Fruit fly (Drosophila melanogaster) whole organism, wandering third instar larva: ENCODE measurements around the gene Gs2.

Experiments used
- Abd-B ChIP-seq: fragments of >200 bp; optimal IDR thresholded peaks from 2 replicates; lab custom pipeline; 2017; ENCODE audit warnings: missing biosample characterization, missing genetic modification characterization
- CG32264 ChIP-seq: fragments of 200-800 bp; sonication (Bioruptor generic); optimal IDR thresholded peaks from 2 replicates; lab custom pipeline; 2016; ENCODE audit warnings: missing biosample characterization, missing genetic modification characterization
- CG9705 ChIP-seq: fragments of 200-800 bp; sonication (Bioruptor generic); optimal IDR thresholded peaks from 2 replicates; lab custom pipeline; 2018; ENCODE audit warnings: missing biosample characterization, mild to moderate bottlenecking, missing genetic modification characterization
- CrebA ChIP-seq: fragments of 200-800 bp; sonication (Bioruptor generic); optimal IDR thresholded peaks from 2 replicates; lab custom pipeline; 2016; ENCODE audit warnings: missing biosample characterization, mild to moderate bottlenecking, missing genetic modification characterization, borderline replicate concordance
- Dfd ChIP-seq: fragments of >200 bp; optimal IDR thresholded peaks from 2 replicates; lab custom pipeline; 2017; ENCODE audit warnings: missing biosample characterization, missing genetic modification characterization
- Dif ChIP-seq: fragments of 200-275, 200-300 bp; sonication (Bioruptor generic); optimal IDR thresholded peaks from 2 replicates; lab custom pipeline; 2018; ENCODE audit warnings: missing biosample characterization, missing genetic modification characterization; ENCODE audit not compliant: partially characterized antibody
- GATAd ChIP-seq: sonication (Bioruptor generic); optimal IDR thresholded peaks from 2 replicates; lab custom pipeline; 2016; ENCODE audit warnings: missing biosample characterization, missing genetic modification characterization
- HLH106 ChIP-seq: fragments of 200-800 bp; optimal IDR thresholded peaks from 3 replicates; lab custom pipeline; 2019; ENCODE audit warnings: missing biosample characterization, mild to moderate bottlenecking, missing genetic modification characterization, moderate library complexity
- Hnf4 ChIP-seq: fragments of 200-800 bp; sonication (Bioruptor generic); optimal IDR thresholded peaks from 2 replicates; lab custom pipeline; 2016; ENCODE audit warnings: missing biosample characterization, mild to moderate bottlenecking, missing genetic modification characterization
- Hr78 ChIP-seq: fragments of >200 bp; optimal IDR thresholded peaks from 2 replicates; lab custom pipeline; 2017; ENCODE audit warnings: missing biosample characterization, missing genetic modification characterization
- Hr83 ChIP-seq: fragments of 200-300 bp; sonication (Bioruptor generic); optimal IDR thresholded peaks from 2 replicates; lab custom pipeline; 2016; ENCODE audit warnings: missing biosample characterization, mild to moderate bottlenecking, missing genetic modification characterization, moderate library complexity; ENCODE audit not compliant: poor library complexity, severe bottlenecking
- Jra ChIP-seq: sonication (Bioruptor generic); optimal IDR thresholded peaks from 2 replicates; lab custom pipeline; 2016; ENCODE audit warnings: missing biosample characterization, missing genetic modification characterization
- Mio ChIP-seq: sonication (Bioruptor generic); optimal IDR thresholded peaks from 2 replicates; lab custom pipeline; 2016; ENCODE audit warnings: missing biosample characterization, missing genetic modification characterization
- Myc ChIP-seq: fragments of >200 bp; optimal IDR thresholded peaks from 2 replicates; lab custom pipeline; 2017
- N ChIP-seq: fragments of >200 bp; optimal IDR thresholded peaks from 2 replicates; lab custom pipeline; 2018; ENCODE audit warnings: missing biosample characterization, missing external identifiers, missing genetic modification characterization
- OdsH ChIP-seq: fragments of 200-800 bp; sonication (Bioruptor generic); optimal IDR thresholded peaks from 2 replicates; lab custom pipeline; 2016; ENCODE audit warnings: missing biosample characterization, mild to moderate bottlenecking, missing genetic modification characterization
- Rel ChIP-seq, 2 experiments: fragments of 200-800 bp; sonication (Bioruptor generic) in 1 of 2; optimal IDR thresholded peaks; 2 replicates in 1 of 2; 3 replicates in 1 of 2; lab custom pipeline; 2016 to 2019; ENCODE audit warnings: mild to moderate bottlenecking in 2 of 2, missing biosample characterization in 2 of 2, missing genetic modification characterization in 2 of 2, moderate library complexity in 1 of 2
- Sp1 ChIP-seq: fragments of 200-800 bp; sonication (Bioruptor generic); optimal IDR thresholded peaks from 3 replicates; lab custom pipeline; 2019; ENCODE audit warnings: missing biosample characterization, mild to moderate bottlenecking, missing genetic modification characterization, moderate library complexity
- Vsx2 ChIP-seq: fragments of 200-300, 225-300 bp; sonication (Bioruptor generic); optimal IDR thresholded peaks from 2 replicates; lab custom pipeline; 2018; ENCODE audit warnings: missing biosample characterization, missing genetic modification characterization; ENCODE audit not compliant: partially characterized antibody
- br ChIP-seq: fragments of 200-800 bp; sonication (Bioruptor generic); optimal IDR thresholded peaks from 2 replicates; lab custom pipeline; 2016; ENCODE audit warnings: missing biosample characterization, missing genetic modification characterization
- brk ChIP-seq: fragments of 200-800 bp; sonication (Bioruptor generic); optimal IDR thresholded peaks from 2 replicates; lab custom pipeline; 2016; ENCODE audit warnings: missing biosample characterization, mild to moderate bottlenecking, missing genetic modification characterization
- dl ChIP-seq, 2 experiments: fragments of 175-275, 200-275 bp in 1 of 2; fragments of 200-275 bp in 1 of 2; sonication (Bioruptor generic); optimal IDR thresholded peaks; lab custom pipeline; 2018; ENCODE audit warnings: mild to moderate bottlenecking in 2 of 2, missing biosample characterization in 2 of 2, missing genetic modification characterization in 2 of 2, moderate library complexity in 2 of 2; ENCODE audit not compliant: partially characterized antibody in 2 of 2, insufficient read depth in 1 of 2
- dmrt93B ChIP-seq: fragments of 200-800 bp; sonication (Bioruptor generic); optimal IDR thresholded peaks from 2 replicates; lab custom pipeline; 2018; ENCODE audit warnings: missing biosample characterization, mild to moderate bottlenecking, missing genetic modification characterization
- dsf ChIP-seq: sonication (Bioruptor generic); optimal IDR thresholded peaks from 2 replicates; lab custom pipeline; 2016; ENCODE audit warnings: missing biosample characterization, missing genetic modification characterization, borderline replicate concordance
- ey ChIP-seq: fragments of 200-800 bp; sonication (Bioruptor generic); optimal IDR thresholded peaks from 2 replicates; lab custom pipeline; 2016; ENCODE audit warnings: missing biosample characterization, missing genetic modification characterization
- foxo ChIP-seq, 2 experiments: fragments of 200-800 bp; sonication (Bioruptor generic); optimal IDR thresholded peaks; 2 replicates in 1 of 2; 3 replicates in 1 of 2; lab custom pipeline; 2016 to 2017; ENCODE audit warnings: missing biosample characterization in 2 of 2, missing genetic modification characterization in 2 of 2
- fru ChIP-seq: fragments of 200-800 bp; sonication (Bioruptor generic); optimal IDR thresholded peaks from 3 replicates; lab custom pipeline; 2016; ENCODE audit warnings: missing biosample characterization, mild to moderate bottlenecking, missing genetic modification characterization
- h ChIP-seq: fragments of 200-800 bp; sonication (Bioruptor generic); optimal IDR thresholded peaks from 3 replicates; lab custom pipeline; 2016; ENCODE audit warnings: missing biosample characterization, mild to moderate bottlenecking, missing genetic modification characterization
- jim ChIP-seq: fragments of 175-275, 200-325 bp; sonication (Bioruptor generic); optimal IDR thresholded peaks from 2 replicates; lab custom pipeline; 2016; ENCODE audit warnings: missing biosample characterization, mild to moderate bottlenecking, missing genetic modification characterization
- lola ChIP-seq: fragments of >200 bp; optimal IDR thresholded peaks from 2 replicates; lab custom pipeline; 2017; ENCODE audit warnings: missing biosample characterization, missing genetic modification characterization
- pan ChIP-seq: fragments of >200 bp; optimal IDR thresholded peaks from 2 replicates; lab custom pipeline; 2017
- psq ChIP-seq: fragments of 200-800 bp; sonication (Bioruptor generic); optimal IDR thresholded peaks from 3 replicates; lab custom pipeline; 2017; ENCODE audit warnings: missing biosample characterization, mild to moderate bottlenecking, missing genetic modification characterization, moderate library complexity
- rgr ChIP-seq: fragments of 200-800 bp; sonication (Bioruptor generic); optimal IDR thresholded peaks from 3 replicates; lab custom pipeline; 2016; ENCODE audit warnings: missing biosample characterization, mild to moderate bottlenecking, missing genetic modification characterization
- sage ChIP-seq: fragments of 200-800 bp; sonication (Bioruptor generic); optimal IDR thresholded peaks from 2 replicates; lab custom pipeline; 2016; ENCODE audit warnings: missing biosample characterization, mild to moderate bottlenecking, missing genetic modification characterization
- sv ChIP-seq: fragments of 200-800 bp; sonication (Bioruptor generic); optimal IDR thresholded peaks from 3 replicates; lab custom pipeline; 2016; ENCODE audit warnings: missing biosample characterization, missing genetic modification characterization
- tai ChIP-seq: sonication (Bioruptor generic); optimal IDR thresholded peaks from 2 replicates; lab custom pipeline; 2016; ENCODE audit warnings: missing biosample characterization, missing genetic modification characterization
- usp ChIP-seq: fragments of >200 bp; optimal IDR thresholded peaks from 2 replicates; lab custom pipeline; 2017; ENCODE audit warnings: missing biosample characterization, missing genetic modification characterization
- woc ChIP-seq: sonication (Bioruptor generic); optimal IDR thresholded peaks from 2 replicates; lab custom pipeline; 2016; ENCODE audit warnings: missing biosample characterization, mild to moderate bottlenecking, missing genetic modification characterization

Gene Gs2

DNA sequence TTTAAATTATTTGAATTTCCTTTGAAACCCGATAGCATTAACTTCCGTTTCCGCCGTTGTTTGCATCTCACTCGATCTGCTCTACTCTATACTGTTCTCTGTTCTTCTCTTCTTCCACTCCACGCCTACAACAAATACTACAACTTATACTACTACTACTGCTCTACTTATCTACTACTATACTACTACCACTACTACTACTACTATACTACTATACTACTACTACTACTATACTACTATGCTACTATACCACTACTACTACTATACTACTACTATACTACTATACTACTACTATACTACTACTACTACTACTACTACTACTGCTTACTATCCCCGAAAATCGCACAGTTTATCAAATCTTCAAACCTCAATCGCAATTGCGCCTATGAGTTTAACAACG, 40.0 kb upstream of the Gs2 start:
- TF ChIP-seq Rel (GFP tag; optimal IDR thresholded peaks at IDR 0.05; lab: Kevin White, UChicago): no peak
- no peak for TF ChIP-seq Rel (tag; optimal IDR thresholded peaks at IDR 0.05; lab: Kevin White, UChicago)
- TF ChIP-seq HLH106 (tag; lab: Kevin White, UChicago): no peak
- no peak for TF ChIP-seq dsf
- TF ChIP-seq brk (GFP tag; lab: Kevin White, UChicago): no peak
- no peak for TF ChIP-seq CG32264
- TF ChIP-seq Dif: no peak
- TF ChIP-seq dl (GFP tag; optimal IDR thresholded peaks at IDR 0.05; lab: Kevin White, UChicago; ENCODE audit: insufficient read depth in 1 of 2, partially characterized antibody in 2 of 2): no peak
- TF ChIP-seq pan: no peak
- TF ChIP-seq Jra (GFP tag; lab: Kevin White, UChicago): no peak
- TF ChIP-seq Mio (GFP tag; lab: Kevin White, UChicago): no peak
- no peak for TF ChIP-seq br
- no peak for TF ChIP-seq jim (GFP tag; lab: Kevin White, UChicago)
- TF ChIP-seq fru (GFP tag; lab: Kevin White, UChicago): no peak
- TF ChIP-seq OdsH (GFP tag; lab: Kevin White, UChicago): no peak
- no peak for TF ChIP-seq N (GFP tag; lab: Kevin White, UChicago)
- TF ChIP-seq usp: no peak

DNA sequence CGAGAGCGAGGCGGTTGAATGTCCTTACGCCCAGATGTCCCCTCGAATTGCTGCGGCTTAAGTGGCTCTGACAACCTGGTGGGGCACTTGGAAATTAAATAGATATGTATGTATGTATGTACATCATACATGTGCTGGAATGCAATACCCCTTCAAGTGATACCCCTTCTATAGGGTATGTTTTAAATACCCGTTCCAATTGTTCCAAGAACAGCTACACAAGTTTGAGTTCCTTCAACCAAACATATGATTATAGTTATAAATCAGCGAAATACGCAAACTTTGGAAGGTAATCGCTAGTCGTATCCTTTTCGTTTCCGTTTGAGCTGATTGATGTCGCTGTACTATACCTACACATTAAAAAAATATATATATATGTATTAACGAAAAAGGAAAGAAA, 39.1 kb upstream of the Gs2 start:
- TF ChIP-seq ey: no peak
- TF ChIP-seq pan: no peak
- no peak for TF ChIP-seq woc (GFP tag; lab: Kevin White, UChicago)
- no peak for TF ChIP-seq usp
- TF ChIP-seq N (GFP tag; lab: Kevin White, UChicago): no peak
- no peak for TF ChIP-seq psq (GFP tag; lab: Kevin White, UChicago)
- no peak for TF ChIP-seq Hnf4 (GFP tag; lab: Kevin White, UChicago)
- TF ChIP-seq Sp1 (GFP tag; lab: Kevin White, UChicago): no peak
- TF ChIP-seq lola (GFP tag; lab: Kevin White, UChicago): no peak
- no peak for TF ChIP-seq GATAd (GFP tag; lab: Kevin White, UChicago)
- no peak for TF ChIP-seq Hr78 (GFP tag; lab: Kevin White, UChicago)
- TF ChIP-seq Abd-B (GFP tag; lab: Kevin White, UChicago): no peak
- TF ChIP-seq Jra (GFP tag; lab: Kevin White, UChicago): no peak
- no peak for TF ChIP-seq dmrt93B (GFP tag; lab: Kevin White, UChicago)
- no peak for TF ChIP-seq Dfd (GFP tag; lab: Kevin White, UChicago)
- no peak for TF ChIP-seq dsf
- TF ChIP-seq sv: no peak
- TF ChIP-seq tai (GFP tag; lab: Kevin White, UChicago): no peak
- TF ChIP-seq Rel (GFP tag; optimal IDR thresholded peaks at IDR 0.05; lab: Kevin White, UChicago): no peak
- TF ChIP-seq Rel (tag; optimal IDR thresholded peaks at IDR 0.05; lab: Kevin White, UChicago): no peak
- TF ChIP-seq brk (GFP tag; lab: Kevin White, UChicago): no peak

DNA sequence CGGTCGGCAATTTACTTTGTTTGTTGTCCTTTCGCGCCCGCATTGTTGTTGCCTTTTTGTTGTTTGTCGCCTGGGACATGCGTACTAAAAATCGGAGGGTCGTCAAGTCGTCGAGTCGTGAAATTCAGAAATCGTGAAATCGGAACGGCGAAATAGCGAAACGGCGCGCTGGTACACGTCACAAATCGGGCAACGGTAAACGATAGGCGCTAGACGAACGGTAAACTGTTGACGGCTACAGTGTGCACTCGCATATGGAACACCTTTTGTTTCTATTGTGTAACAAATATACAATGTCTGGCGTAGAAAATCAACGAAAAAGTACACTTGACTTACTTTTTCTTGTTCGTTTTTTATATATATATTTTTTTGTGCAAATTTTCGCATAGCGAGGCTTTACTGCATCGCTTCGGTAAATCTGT, 38.6 kb upstream of the Gs2 start:
- TF ChIP-seq CG9705 (GFP tag; lab: Kevin White, UChicago) (no peak), Hr78 (GFP tag; lab: Kevin White, UChicago) (no peak), jim (GFP tag; lab: Kevin White, UChicago) (no peak), psq (GFP tag; lab: Kevin White, UChicago) (no peak), Jra (GFP tag; lab: Kevin White, UChicago) (no peak), Myc (no peak), OdsH (GFP tag; lab: Kevin White, UChicago) (peak; percentile 2), GATAd (GFP tag; lab: Kevin White, UChicago) (no peak), br (no peak), dmrt93B (GFP tag; lab: Kevin White, UChicago) (peak; percentile 2), Mio (GFP tag; lab: Kevin White, UChicago) (no peak), rgr (GFP tag; lab: Kevin White, UChicago) (peak; percentile 26), ey (peak; percentile 21), N (GFP tag; lab: Kevin White, UChicago) (no peak), Rel (GFP tag; optimal IDR thresholded peaks at IDR 0.05; lab: Kevin White, UChicago) (no peak), Rel (tag; optimal IDR thresholded peaks at IDR 0.05; lab: Kevin White, UChicago) (no peak), Sp1 (GFP tag; lab: Kevin White, UChicago) (peak; percentile 31), CrebA (GFP tag; lab: Kevin White, UChicago) (no peak), Dfd (GFP tag; lab: Kevin White, UChicago) (no peak), sv (peak; percentile 72), lola (GFP tag; lab: Kevin White, UChicago) (no peak), dsf (no peak), Abd-B (GFP tag; lab: Kevin White, UChicago) (no peak), HLH106 (tag; lab: Kevin White, UChicago) (peak; percentile 36), pan (no peak), foxo (GFP tag; optimal IDR thresholded peaks at IDR 0.05; lab: Kevin White, UChicago) (peak in 1 of 2 experiments; percentile 71), usp (no peak), Hnf4 (GFP tag; lab: Kevin White, UChicago) (no peak), CG32264 (no peak), sage (no peak), h (peak; percentile 37), Dif (no peak), tai (GFP tag; lab: Kevin White, UChicago) (no peak), Vsx2 (GFP tag; lab: Kevin White, UChicago) (no peak), brk (GFP tag; lab: Kevin White, UChicago) (no peak), Hr83 (GFP tag; lab: Kevin White, UChicago) (no peak), dl (GFP tag; optimal IDR thresholded peaks at IDR 0.05; lab: Kevin White, UChicago; ENCODE audit: insufficient read depth in 1 of 2, partially characterized antibody in 2 of 2) (no peak), woc (GFP tag; lab: Kevin White, UChicago) (no peak), fru (GFP tag; lab: Kevin White, UChicago) (peak; percentile 50)
